Fruit fly (Drosophila melanogaster): ENCODE data around the gene gdl.

- TF ChIP-seq ovo (GFP tag; optimal IDR thresholded peaks at IDR 0.05) (no peak), kay (GFP tag; ENCODE audit: borderline replicate concordance) (no peak), Hr96 (GFP tag; optimal IDR thresholded peaks at IDR 0.05) (peak; percentile 41), CG11617 (GFP tag; optimal IDR thresholded peaks at IDR 0.05) (peak; percentile 74), Clk (GFP tag; optimal IDR thresholded peaks at IDR 0.05) (no peak), bab1 (GFP tag; optimal IDR thresholded peaks at IDR 0.05) (no peak), CG1620 (GFP tag; optimal IDR thresholded peaks at IDR 0.05) (no peak), CG14711 (tag; optimal IDR thresholded peaks at IDR 0.05) (peak; percentile 65), CG7045 (GFP tag; optimal IDR thresholded peaks at IDR 0.05) (peak; percentile 28), Mnt (GFP tag; optimal IDR thresholded peaks at IDR 0.05) (peak; percentile 57)
Observed at dm6 chr3L:15537916-15538581, 28.8 kb downstream of the gdl start.

All from whole organism, adult.